Worm (Caenorhabditis elegans) whole organism, L2 larva: Measurements from ENCODE around the gene fbxb-76.

Experiments
- F13H6.1 ChIP-seq: sonication (generic microtip); optimal IDR thresholded peaks from 2 replicates; lab custom pipeline; 2016; ENCODE audit warnings: missing genetic modification characterization, missing compliant biosample characterization
- alr-1 ChIP-seq: fragments of 150-350 bp; optimal IDR thresholded peaks from 2 replicates; lab custom pipeline; 2014; ENCODE audit warnings: missing biosample characterization, missing genetic modification characterization
- aly-2 ChIP-seq: fragments of 150-350 bp; optimal IDR thresholded peaks from 2 replicates; lab custom pipeline; 2014; ENCODE audit warnings: missing biosample characterization, missing genetic modification characterization
- ama-1 ChIP-seq: fragments of 150-350 bp; optimal IDR thresholded peaks from 2 replicates; lab custom pipeline; 2018; ENCODE audit warnings: inconsistent platforms
- elt-1 ChIP-seq: fragments of 150-350 bp; optimal IDR thresholded peaks from 2 replicates; lab custom pipeline; 2014; ENCODE audit warnings: missing biosample characterization, missing genetic modification characterization
- gmeb-1 ChIP-seq: fragments of 150-350 bp; optimal IDR thresholded peaks from 2 replicates; lab custom pipeline; 2014; ENCODE audit warnings: missing biosample characterization, missing genetic modification characterization
- lin-11 ChIP-seq: fragments of 150-350 bp; sonication (generic microtip); optimal IDR thresholded peaks from 2 replicates; lab custom pipeline; 2014; ENCODE audit warnings: missing biosample characterization, missing genetic modification characterization, inconsistent platforms, mixed read lengths
- mdl-1 ChIP-seq, 2 experiments: fragments of 150-350 bp in 1 of 2; sonication (generic microtip) in 1 of 2; optimal IDR thresholded peaks; 2 replicates each; lab custom pipeline; 2017; ENCODE audit warnings: missing biosample characterization in 2 of 2, missing genetic modification characterization in 2 of 2
- nhr-10 ChIP-seq: sonication (generic microtip); optimal IDR thresholded peaks from 2 replicates; lab custom pipeline; 2017; ENCODE audit warnings: missing biosample characterization, missing genetic modification characterization
- nhr-23 ChIP-seq: fragments of 150-350 bp; optimal IDR thresholded peaks from 2 replicates; lab custom pipeline; 2014; ENCODE audit warnings: missing biosample characterization, missing genetic modification reagents, missing genetic modification characterization
- nhr-237 ChIP-seq: fragments of 150-350 bp; optimal IDR thresholded peaks from 2 replicates; lab custom pipeline; 2014; ENCODE audit warnings: missing biosample characterization, missing genetic modification characterization
- unc-55 ChIP-seq: fragments of 150-350 bp; sonication (generic microtip); optimal IDR thresholded peaks from 3 replicates; lab custom pipeline; 2014; ENCODE audit warnings: missing biosample characterization, missing genetic modification reagents, missing genetic modification characterization
- unc-62 ChIP-seq: fragments of 150-350 bp; optimal IDR thresholded peaks from 2 replicates; lab custom pipeline; 2014; ENCODE audit warnings: missing biosample characterization, missing genetic modification reagents, missing genetic modification characterization
- ztf-4 ChIP-seq: fragments of 150-350 bp; optimal IDR thresholded peaks from 2 replicates; lab custom pipeline; 2014; ENCODE audit warnings: missing biosample characterization, missing genetic modification characterization

DNA sequence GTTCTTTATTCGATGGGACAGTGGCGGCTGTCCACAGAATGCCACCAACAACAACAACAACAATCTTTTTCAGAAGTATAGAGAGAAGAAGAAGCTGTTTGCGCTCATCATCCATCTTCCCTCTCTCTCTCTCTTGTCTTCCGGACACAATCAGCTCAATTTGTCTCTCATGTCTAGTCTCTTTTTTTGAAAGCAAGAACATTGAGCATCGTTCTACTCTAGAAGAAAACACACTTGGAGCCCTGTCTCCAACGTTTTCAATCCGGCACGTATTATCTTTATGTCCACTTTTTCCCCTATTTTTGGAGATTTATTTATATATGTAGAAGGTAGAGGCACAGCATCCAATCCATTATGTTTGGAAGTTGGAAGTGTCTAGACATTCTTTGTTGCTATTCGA lies 30.3 kb downstream of the fbxb-76 start:
- no peak for TF ChIP-seq unc-62 (GFP tag; lab: Kevin White, UChicago)
- TF ChIP-seq F13H6.1, result no peak
- TF ChIP-seq nhr-10 (tag; lab: Kevin White, UChicago), result no peak
- TF ChIP-seq ama-1, result no peak
- no peak for TF ChIP-seq aly-2
- peak; percentile 33 for TF ChIP-seq unc-55 (GFP tag; lab: Kevin White, UChicago)
- no peak for TF ChIP-seq alr-1 (tag; lab: Kevin White, UChicago)
- TF ChIP-seq lin-11 (tag; lab: Kevin White, UChicago), result no peak
- no peak for TF ChIP-seq gmeb-1
- TF ChIP-seq nhr-23 (tag; lab: Kevin White, UChicago), result no peak
- no peak for TF ChIP-seq mdl-1 (tag; optimal IDR thresholded peaks at IDR 0.05; lab: Kevin White, UChicago)
- TF ChIP-seq nhr-237 (tag; lab: Kevin White, UChicago), result no peak
- TF ChIP-seq elt-1 (tag; lab: Kevin White, UChicago), result no peak
- TF ChIP-seq ztf-4 (tag; lab: Kevin White, UChicago), result no peak
